Worm (Caenorhabditis elegans) whole organism, midembryonic: ENCODE data around the gene ccd-5.

ENCODE experiments used
- T22C8.4 ChIP-seq: fragments of 200-800 bp; sonication (Bioruptor generic); IDR thresholded peaks from 2 replicates; pipeline ENCODE4 v1.3.6; 2022; ENCODE audit warnings: missing genetic modification characterization, missing compliant biosample characterization
- cog-1 ChIP-seq: sonication (generic microtip); optimal IDR thresholded peaks from 2 replicates; lab custom pipeline; 2016; ENCODE audit warnings: missing genetic modification characterization, missing compliant biosample characterization
- flt-1 ChIP-seq: fragments of 200-800 bp; sonication (Bioruptor generic); IDR thresholded peaks from 2 replicates; pipeline ENCODE4 v1.3.6; 2022; ENCODE audit warnings: missing genetic modification characterization, missing compliant biosample characterization
- klf-2 ChIP-seq: fragments of 200-800 bp; sonication (Bioruptor generic); conservative IDR thresholded peaks from 2 replicates; pipeline ENCODE4 v1.3.6; 2022; ENCODE audit warnings: missing genetic modification reagents, missing genetic modification characterization, missing compliant biosample characterization
- med-1 ChIP-seq: sonication (generic microtip); optimal IDR thresholded peaks from 2 replicates; lab custom pipeline; 2017; ENCODE audit warnings: missing genetic modification characterization, mild to moderate bottlenecking, missing compliant biosample characterization, antibody characterized with exemption, missing genetic modification reagents; ENCODE audit not compliant: insufficient read depth
- ref-1 ChIP-seq: fragments of 200-800 bp; sonication (Bioruptor generic); conservative IDR thresholded peaks from 2 replicates; pipeline ENCODE4 v1.3.6; 2022; ENCODE audit warnings: missing genetic modification reagents, missing genetic modification characterization, missing compliant biosample characterization
- tab-1 ChIP-seq: fragments of 200-800 bp; sonication (Bioruptor generic); IDR thresholded peaks from 2 replicates; pipeline ENCODE4 v1.3.6; 2022; ENCODE audit warnings: missing genetic modification characterization, missing compliant biosample characterization
- ztf-23 ChIP-seq: fragments of 200-800 bp; sonication (Bioruptor generic); IDR thresholded peaks from 2 replicates; pipeline ENCODE4 v1.3.6; 2022; ENCODE audit warnings: missing genetic modification reagents, missing genetic modification characterization, missing compliant biosample characterization
- ztf-29 ChIP-seq: fragments of 200-800 bp; sonication (Bioruptor generic); IDR thresholded peaks from 2 replicates; pipeline ENCODE4 v1.3.6; 2022; ENCODE audit warnings: missing genetic modification reagents, missing genetic modification characterization, missing compliant biosample characterization

ccd-5 gene

ce11 chrX:2585655-2586054, 13.2 kb upstream of the ccd-5 start, which contains the start of gene H01M10.2:
H01M10.2 (minus strand) TSS chrX:2585755.
- no peak for TF ChIP-seq T22C8.4 (GFP tag; lab: Robert Waterston, UW)
- no peak for TF ChIP-seq ztf-29 (GFP tag; lab: Robert Waterston, UW)

DNA sequence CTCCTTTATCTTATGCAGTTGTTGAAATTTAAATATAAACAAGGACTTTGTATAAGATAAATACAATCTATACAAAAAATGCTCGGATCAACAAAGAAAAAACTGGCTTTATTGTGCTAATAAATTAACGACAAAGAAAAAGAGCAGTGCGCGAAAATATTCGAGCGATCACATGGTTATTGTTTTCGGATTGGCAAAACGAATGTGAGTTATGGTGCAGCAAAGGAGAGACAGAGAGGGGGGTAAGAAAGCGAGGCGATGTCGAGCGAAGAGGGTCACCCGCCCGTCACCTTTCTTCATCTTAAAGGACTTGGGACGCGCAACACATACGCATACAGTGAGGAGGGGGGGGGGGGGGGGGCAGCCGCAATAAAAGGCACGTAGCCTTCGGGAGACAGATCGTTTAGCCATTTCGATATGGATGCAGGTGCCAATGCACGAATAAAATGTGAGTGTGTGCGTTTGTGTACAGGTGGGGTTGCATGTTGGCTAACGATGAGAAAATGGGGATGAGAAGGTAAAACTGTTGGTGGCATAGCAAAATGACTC, 10.8 kb upstream of the ccd-5 start:
- TF ChIP-seq flt-1 (GFP tag; lab: Robert Waterston, UW): 0 out of 2 replicates have a peak, but pooled peaks have one; percentile 57
- no peak for TF ChIP-seq cog-1 (tag; lab: Kevin White, UChicago)
- no peak for TF ChIP-seq ref-1 (GFP tag; lab: Robert Waterston, UW)
- peak; percentile 46; the same call in 1 of the 2 replicates for TF ChIP-seq ztf-29 (GFP tag; lab: Robert Waterston, UW)
- no peak for TF ChIP-seq T22C8.4 (GFP tag; lab: Robert Waterston, UW)

ce11 chrX:2581828-2582589, 9.6 kb upstream of the ccd-5 start:
- TF ChIP-seq med-1 (GFP tag; lab: Kevin White, UChicago): no peak
- TF ChIP-seq klf-2 (GFP tag; lab: Robert Waterston, UW): no peak
- no peak for TF ChIP-seq tab-1 (GFP tag; lab: Robert Waterston, UW)
- TF ChIP-seq ztf-23: no peak
- no peak for TF ChIP-seq T22C8.4 (GFP tag; lab: Robert Waterston, UW)
- no peak for TF ChIP-seq cog-1 (tag; lab: Kevin White, UChicago)

DNA sequence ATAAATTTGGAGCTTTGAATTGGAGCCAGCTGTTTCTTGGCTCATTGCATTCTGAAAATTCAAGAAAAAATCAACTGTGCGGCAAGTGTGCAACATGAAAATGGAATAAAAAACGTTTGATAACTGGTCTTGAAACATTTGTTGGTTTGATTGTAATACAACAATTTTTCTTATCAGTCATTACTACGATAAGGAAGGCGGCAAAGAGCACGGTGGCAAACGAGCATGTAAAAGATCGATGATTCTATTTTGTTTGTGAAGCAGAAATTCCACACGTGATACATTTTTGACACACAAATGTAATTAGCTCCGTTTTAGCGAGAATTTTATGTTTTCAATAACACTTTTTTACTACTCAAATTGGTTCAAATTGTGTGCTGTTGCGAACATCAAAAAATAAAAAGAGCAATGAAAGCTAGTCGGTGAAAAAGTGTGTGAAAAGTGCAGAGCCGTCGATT, 8.1 kb upstream of the ccd-5 start, which contains the start of gene H01M10.1:
Gene H01M10.1 (minus strand): TSS at position 51 of the 458 bp plus-strand sequence.
- TF ChIP-seq klf-2 (GFP tag; lab: Robert Waterston, UW) (no peak), tab-1 (GFP tag; lab: Robert Waterston, UW) (no peak), cog-1 (tag; lab: Kevin White, UChicago) (no peak), med-1 (GFP tag; lab: Kevin White, UChicago) (no peak), ztf-29 (GFP tag; lab: Robert Waterston, UW) (no peak), T22C8.4 (GFP tag; lab: Robert Waterston, UW) (no peak), flt-1 (GFP tag; lab: Robert Waterston, UW) (no peak), ref-1 (GFP tag; lab: Robert Waterston, UW) (no peak), ztf-23 (no peak)

DNA sequence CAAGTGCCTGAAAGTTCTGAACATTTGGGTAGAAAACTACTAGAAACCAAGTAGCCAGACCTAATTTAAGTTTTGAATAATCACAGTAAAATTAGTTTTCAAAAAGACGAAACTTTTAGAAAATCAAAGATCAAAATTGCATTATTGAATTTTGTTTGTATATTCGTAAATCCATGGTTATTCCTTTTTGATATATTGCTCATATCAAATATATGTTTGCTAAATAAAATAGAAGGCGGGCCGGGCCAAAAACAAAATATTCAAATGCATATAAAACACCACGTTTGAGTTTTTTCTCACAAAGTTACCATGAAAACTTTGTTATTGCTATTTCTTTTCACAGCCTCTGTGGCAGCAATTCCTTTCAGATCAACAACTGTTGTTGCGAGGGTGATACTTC, 5.0 kb upstream of the ccd-5 start, which contains the start of gene ttr-42:
Gene ttr-42 (plus strand): TSS at position 301 of the 400 bp plus-strand sequence.
- TF ChIP-seq tab-1 (GFP tag; lab: Robert Waterston, UW) (no peak), med-1 (GFP tag; lab: Kevin White, UChicago) (no peak), cog-1 (tag; lab: Kevin White, UChicago) (no peak), ztf-29 (GFP tag; lab: Robert Waterston, UW) (no peak)

DNA sequence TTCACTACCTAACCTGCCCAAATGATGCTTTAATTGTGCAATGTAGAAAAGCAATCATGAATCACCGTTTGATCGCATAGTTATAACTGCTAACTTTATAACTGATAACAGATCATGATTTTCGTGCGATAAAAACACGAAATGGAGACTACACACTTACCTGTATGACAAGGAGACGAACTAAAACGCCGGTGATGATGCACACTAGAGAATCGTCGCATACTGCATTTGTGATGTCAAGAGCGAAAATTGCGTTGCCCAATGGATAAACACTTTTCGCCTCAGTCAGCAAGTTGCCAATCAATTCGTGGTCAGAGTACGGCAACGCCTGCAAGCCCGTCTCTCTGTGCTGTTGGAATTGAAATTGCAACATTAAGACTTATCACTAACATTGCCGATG, 3.4 kb downstream of the ccd-5 start:
- TF ChIP-seq ztf-23 (no peak), T22C8.4 (GFP tag; lab: Robert Waterston, UW) (no peak), med-1 (GFP tag; lab: Kevin White, UChicago) (no peak), cog-1 (tag; lab: Kevin White, UChicago) (no peak), flt-1 (GFP tag; lab: Robert Waterston, UW) (no peak)

DNA sequence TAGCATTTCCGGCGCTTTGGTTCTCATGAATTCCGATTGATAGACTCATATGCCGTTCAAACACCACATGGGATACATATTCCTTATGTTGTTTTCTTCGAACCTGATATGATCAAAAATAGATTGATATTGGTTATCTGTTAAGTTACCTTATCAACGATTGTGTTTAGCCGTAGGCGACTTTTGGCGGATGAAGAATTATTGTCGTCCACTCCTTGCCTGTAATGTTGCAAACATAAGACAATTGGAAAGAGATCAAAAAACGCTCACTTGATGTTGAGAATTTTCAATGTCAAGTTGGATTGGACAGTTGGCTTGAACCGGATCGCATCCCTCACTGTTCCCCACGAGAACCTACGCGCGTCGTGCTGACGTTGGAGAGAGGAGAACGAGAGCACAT, 4.7 kb downstream of the ccd-5 start:
- TF ChIP-seq ztf-29 (GFP tag; lab: Robert Waterston, UW): no peak
- TF ChIP-seq klf-2 (GFP tag; lab: Robert Waterston, UW): no peak
- no peak for TF ChIP-seq T22C8.4 (GFP tag; lab: Robert Waterston, UW)
- no peak for TF ChIP-seq med-1 (GFP tag; lab: Kevin White, UChicago)
- no peak for TF ChIP-seq cog-1 (tag; lab: Kevin White, UChicago)
- no peak for TF ChIP-seq tab-1 (GFP tag; lab: Robert Waterston, UW)
- no peak for TF ChIP-seq flt-1 (GFP tag; lab: Robert Waterston, UW)

DNA sequence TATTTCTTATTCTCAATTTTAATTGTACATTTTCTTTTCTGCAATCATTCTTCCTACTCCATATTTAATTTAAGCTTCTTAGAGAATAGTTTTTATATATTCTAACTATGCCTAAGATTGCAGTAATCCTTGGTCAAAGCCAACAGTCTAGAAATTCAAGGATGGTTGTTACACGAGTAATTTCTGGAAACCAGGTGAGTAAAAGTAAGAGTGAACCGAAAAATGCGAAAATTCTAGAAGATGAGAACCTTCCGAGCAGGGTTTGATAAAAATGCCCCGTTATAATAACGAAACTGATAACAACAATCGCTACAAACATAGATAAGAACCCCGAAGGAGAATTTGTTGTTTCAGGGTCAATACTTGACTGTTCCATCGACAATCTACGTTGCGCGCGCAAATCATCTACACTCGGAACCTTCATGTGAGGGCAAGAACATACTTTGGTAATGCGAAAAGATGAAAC, 7.1 kb downstream of the ccd-5 start, which contains the start of gene F52H2.15:
Gene F52H2.15 (plus strand): TSS at position 51 of the 466 bp plus-strand sequence.
- TF ChIP-seq T22C8.4 (GFP tag; lab: Robert Waterston, UW) (no peak), ztf-23 (no peak), flt-1 (GFP tag; lab: Robert Waterston, UW) (no peak), ztf-29 (GFP tag; lab: Robert Waterston, UW) (no peak), med-1 (GFP tag; lab: Kevin White, UChicago) (no peak), tab-1 (GFP tag; lab: Robert Waterston, UW) (no peak), klf-2 (GFP tag; lab: Robert Waterston, UW) (no peak), ref-1 (GFP tag; lab: Robert Waterston, UW) (no peak), cog-1 (tag; lab: Kevin White, UChicago) (no peak)

ce11 chrX:2564047-2564446, 8.4 kb downstream of the ccd-5 start, which contains the start of gene dhcr-24:
dhcr-24 (minus strand) TSS chrX:2564147.
- TF ChIP-seq med-1 (GFP tag; lab: Kevin White, UChicago): no peak
- TF ChIP-seq cog-1 (tag; lab: Kevin White, UChicago): no peak
- no peak for TF ChIP-seq tab-1 (GFP tag; lab: Robert Waterston, UW)
- TF ChIP-seq ztf-23: no peak
- TF ChIP-seq ztf-29 (GFP tag; lab: Robert Waterston, UW): no peak
- TF ChIP-seq flt-1 (GFP tag; lab: Robert Waterston, UW): no peak
- TF ChIP-seq ref-1 (GFP tag; lab: Robert Waterston, UW): no peak
- TF ChIP-seq T22C8.4 (GFP tag; lab: Robert Waterston, UW): no peak
- TF ChIP-seq klf-2 (GFP tag; lab: Robert Waterston, UW): no peak
